Fruit fly (Drosophila melanogaster): ENCODE data around the gene brv3.

- TF ChIP-seq CG6163 (GFP tag; IDR thresholded peaks at IDR 0.05) (peak; percentile 73), CG4318 (GFP tag; optimal IDR thresholded peaks at IDR 0.05) (no peak), CG32006 (GFP tag; optimal IDR thresholded peaks at IDR 0.05) (peak; percentile 51)
Measured at dm6 chrX:2659430-2660075, 35.2 kb upstream of the brv3 start.
